Worm (Caenorhabditis elegans): ENCODE data around the gene ran-2.

ran-2 gene

ce11 chrIII:7947677-7948076 lies 14.3 kb downstream of the ran-2 start:
- no peak for TF ChIP-seq irx-1 (tag; optimal IDR thresholded peaks at IDR 0.05)
- TF ChIP-seq efl-1 (optimal IDR thresholded peaks at IDR 0.05), result no peak
- TF ChIP-seq efl-1 (GFP tag; optimal IDR thresholded peaks at IDR 0.05 in 1 of 2), result peak in 1 of 2 experiments; percentile 56
- TF ChIP-seq blmp-1 (tag; optimal IDR thresholded peaks at IDR 0.05), result peak; percentile 54

- TF ChIP-seq unc-62 (GFP tag; optimal IDR thresholded peaks at IDR 0.05) (no peak), nhr-47 (tag; optimal IDR thresholded peaks at IDR 0.05) (no peak), ces-1 (GFP tag; optimal IDR thresholded peaks at IDR 0.05) (no peak), elt-3 (tag; optimal IDR thresholded peaks at IDR 0.05) (no peak), C04F5.9 (tag; optimal IDR thresholded peaks at IDR 0.05) (no peak), tlp-1 (tag; optimal IDR thresholded peaks at IDR 0.05) (no peak), hlh-4 (tag; optimal IDR thresholded peaks at IDR 0.05) (no peak), zip-4 (GFP tag; optimal IDR thresholded peaks at IDR 0.05) (no peak), unc-86 (tag; optimal IDR thresholded peaks at IDR 0.05) (no peak), mep-1 (tag; optimal IDR thresholded peaks at IDR 0.05) (no peak), ama-1 (optimal IDR thresholded peaks at IDR 0.05) (peak; percentile 70), ceh-82 (tag; optimal IDR thresholded peaks at IDR 0.05) (no peak), fkh-10 (GFP tag; optimal IDR thresholded peaks at IDR 0.05) (no peak), sup-37 (GFP tag; optimal IDR thresholded peaks at IDR 0.05) (no peak), blmp-1 (tag; optimal IDR thresholded peaks at IDR 0.05) (peak; percentile 6), hpl-2 (GFP tag; optimal IDR thresholded peaks at IDR 0.05) (no peak), nhr-11 (tag; optimal IDR thresholded peaks at IDR 0.05) (no peak), hlh-17 (GFP tag; optimal IDR thresholded peaks at IDR 0.05; ENCODE audit: borderline replicate concordance) (no peak)
Observed at ce11 chrIII:7948802-7949201, 15.5 kb downstream of the ran-2 start, which contains the start of gene col-90. col-90 (plus strand) TSS chrIII:7948838.

ce11 chrIII:7950447-7950846 lies 17.1 kb downstream of the ran-2 start:
- TF ChIP-seq unc-30 (tag; optimal IDR thresholded peaks at IDR 0.05) (no peak), efl-1 (optimal IDR thresholded peaks at IDR 0.05) (no peak), efl-1 (GFP tag; optimal IDR thresholded peaks at IDR 0.05 in 1 of 2) (peak in 1 of 2 experiments; percentile 58)

ce11 chrIII:7952077-7952765 lies 18.9 kb downstream of the ran-2 start, which contains the start of gene C29E4.15:
C29E4.15 (plus strand) TSS chrIII:7952623.
- TF ChIP-seq unc-86 (tag; optimal IDR thresholded peaks at IDR 0.05), result peak; percentile 40
- peak in 1 of 2 experiments; percentile 24 for TF ChIP-seq mdl-1 (tag; optimal IDR thresholded peaks at IDR 0.05)
- TF ChIP-seq skn-1 (tag; optimal IDR thresholded peaks at IDR 0.05), result peak; percentile 34
- no peak for TF ChIP-seq ama-1 (optimal IDR thresholded peaks at IDR 0.05)
- peak; percentile 52 for TF ChIP-seq nhr-19 (GFP tag; conservative IDR thresholded peaks at IDR 0.05)
- TF ChIP-seq efl-1 (optimal IDR thresholded peaks at IDR 0.05), result peak; percentile 92
- TF ChIP-seq efl-1 (GFP tag; optimal IDR thresholded peaks at IDR 0.05 in 1 of 2), result peak; percentile 90 to 98
- TF ChIP-seq ceh-82 (tag; optimal IDR thresholded peaks at IDR 0.05), result peak in 1 of 3 experiments; percentile 43
- peak; percentile 30 for TF ChIP-seq F16B12.6 (tag; optimal IDR thresholded peaks at IDR 0.05)
- TF ChIP-seq ceh-8 (GFP tag; optimal IDR thresholded peaks at IDR 0.05), result no peak
- peak; percentile 33; the same call in 1 of the 2 replicates for TF ChIP-seq isw-1 (GFP tag; IDR thresholded peaks at IDR 0.05)
- peak; percentile 47 for TF ChIP-seq swsn-7 (tag; optimal IDR thresholded peaks at IDR 0.05)
- peak; percentile 48 for TF ChIP-seq nhr-20 (tag; optimal IDR thresholded peaks at IDR 0.05)
- TF ChIP-seq blmp-1 (tag; optimal IDR thresholded peaks at IDR 0.05), result peak; percentile 64
- no peak for TF ChIP-seq lin-13 (GFP tag; optimal IDR thresholded peaks at IDR 0.05)
- peak; percentile 58 for TF ChIP-seq snu-23 (GFP tag; optimal IDR thresholded peaks at IDR 0.05)
- peak; percentile 29 for TF ChIP-seq fkh-8 (tag; optimal IDR thresholded peaks at IDR 0.05)
- peak; percentile 68 for TF ChIP-seq rnt-1 (tag; optimal IDR thresholded peaks at IDR 0.05)
- TF ChIP-seq elt-3 (tag; optimal IDR thresholded peaks at IDR 0.05), result no peak
- peak; percentile 17 for TF ChIP-seq lin-15B (tag; optimal IDR thresholded peaks at IDR 0.05)
- TF ChIP-seq xbp-1 (tag; optimal IDR thresholded peaks at IDR 0.05), result peak; percentile 37
- peak; percentile 58 for TF ChIP-seq nhr-47 (tag; optimal IDR thresholded peaks at IDR 0.05)
- TF ChIP-seq lsy-2 (tag; optimal IDR thresholded peaks at IDR 0.05), result peak; percentile 53 to 73
- peak; percentile 79 to 92 (median 84) for TF ChIP-seq dpl-1 (GFP tag; optimal IDR thresholded peaks at IDR 0.05)
- no peak for TF ChIP-seq Y116A8C.19 (tag; optimal IDR thresholded peaks at IDR 0.05; ENCODE audit: borderline replicate concordance)
- peak; percentile 74 to 91 for TF ChIP-seq lin-35 (GFP tag; optimal IDR thresholded peaks at IDR 0.05)
- TF ChIP-seq mab-9 (GFP tag; IDR thresholded peaks at IDR 0.05), result no peak
- peak; percentile 70 for TF ChIP-seq nhr-71 (tag; optimal IDR thresholded peaks at IDR 0.05)
- TF ChIP-seq ztf-4 (tag; optimal IDR thresholded peaks at IDR 0.05), result no peak
- peak; percentile 21 for TF ChIP-seq tbx-2 (tag; optimal IDR thresholded peaks at IDR 0.05)
- TF ChIP-seq grh-1 (GFP tag; IDR thresholded peaks at IDR 0.05), result no peak
